1 fruit fly cellular context compared by ENCODE assay signal in genomic region chrX:23151965-23152364, dm6.
A peak's percentile ranks its signal among the peaks of the same experiment; 100 is the strongest.
TF ChIP-seq lines count a peak whose summit lies in the region.

No protein-coding gene starts in this region.

TF ChIP-seq in whole organism, embryonic, 481 proteins besides CTCF, POLR2A, EP300 and RAD21 (continued from another document):
- peak; percentile 33; the same call in 1 of the 3 replicates for TF ChIP-seq CG7963 (GFP tag; IDR thresholded peaks at IDR 0.05; lab: Robert Waterston, UW; ENCODE audit: partially characterized antibody)
- peak; percentile 18; the same call in 1 of the 3 replicates for TF ChIP-seq CG14860 (GFP tag; IDR thresholded peaks at IDR 0.05; lab: Robert Waterston, UW; ENCODE audit: partially characterized antibody)
- TF ChIP-seq CG6689 (GFP tag; IDR thresholded peaks at IDR 0.05; lab: Robert Waterston, UW): peak; percentile 40; the same call in 1 of the 2 replicates
- TF ChIP-seq aop (GFP tag; IDR thresholded peaks at IDR 0.05; lab: Robert Waterston, UW): 0 out of 2 replicates have a peak, but pooled peaks have one; percentile 24
- TF ChIP-seq amos (GFP tag; IDR thresholded peaks at IDR 0.05; lab: Robert Waterston, UW; ENCODE audit: partially characterized antibody): peak; percentile 42; the same call in 1 of the 2 replicates
- TF ChIP-seq CG6175 (GFP tag; IDR thresholded peaks at IDR 0.05; lab: Robert Waterston, UW): peak; percentile 29; the same call in 1 of the 3 replicates
- TF ChIP-seq klu (GFP tag; IDR thresholded peaks at IDR 0.05; lab: Robert Waterston, UW): peak; percentile 6; the same call in 1 of the 2 replicates
